Fruit fly (Drosophila melanogaster) whole organism, embryonic: ENCODE results near the gene Usp30.

Source experiments
- Atf6 ChIP-seq: fragments of 200-800 bp; sonication (Bioruptor generic); IDR thresholded peaks from 2 replicates; pipeline ENCODE4 v1.3.6; 2022; ENCODE audit warnings: missing biosample characterization, missing genetic modification characterization
- Blimp-1 ChIP-seq: fragments of 200-800 bp; sonication (Bioruptor generic); optimal IDR thresholded peaks from 3 replicates; lab custom pipeline; 2018; ENCODE audit warnings: missing biosample characterization, missing genetic modification characterization, mild to moderate bottlenecking, moderate library complexity, missing genetic modification reagents
- CG10267 ChIP-seq: fragments of 200-800 bp; sonication (Bioruptor generic); optimal IDR thresholded peaks from 2 replicates; lab custom pipeline; 2018; ENCODE audit warnings: missing biosample characterization, mild to moderate bottlenecking, missing genetic modification characterization, moderate library complexity
- CG10321 ChIP-seq: fragments of 200-800 bp; sonication (Bioruptor generic); IDR thresholded peaks from 2 replicates; pipeline ENCODE4 v1.3.6; 2022; ENCODE audit warnings: missing biosample characterization, missing genetic modification characterization
- CG10366 ChIP-seq: fragments of 200-800 bp; sonication (Bioruptor generic); IDR thresholded peaks from 2 replicates; pipeline ENCODE4 v1.3.6; 2022; ENCODE audit warnings: missing biosample characterization, missing genetic modification characterization
- CG10979 ChIP-seq: fragments of 200-800 bp; sonication (Bioruptor generic); optimal IDR thresholded peaks from 2 replicates; lab custom pipeline; 2018; ENCODE audit warnings: missing biosample characterization, mild to moderate bottlenecking, missing genetic modification characterization, moderate library complexity
- CG12104 ChIP-seq: fragments of 200-800 bp; sonication (Bioruptor generic); optimal IDR thresholded peaks from 3 replicates; lab custom pipeline; 2016; ENCODE audit warnings: missing biosample characterization, missing genetic modification characterization
- CG13894 ChIP-seq: fragments of 200-800 bp; sonication (Bioruptor generic); optimal IDR thresholded peaks from 3 replicates; lab custom pipeline; 2018; ENCODE audit warnings: missing biosample characterization, mild to moderate bottlenecking, missing genetic modification characterization, moderate library complexity
- CG14050 ChIP-seq: fragments of 200-800 bp; sonication (Bioruptor generic); IDR thresholded peaks from 3 replicates; pipeline ENCODE4 v1.3.6; 2022; ENCODE audit warnings: missing biosample characterization, missing genetic modification characterization
- CG15514 ChIP-seq: fragments of 200-800 bp; sonication (Bioruptor generic); optimal IDR thresholded peaks from 3 replicates; lab custom pipeline; 2017; ENCODE audit warnings: missing biosample characterization, missing genetic modification characterization, mild to moderate bottlenecking, moderate library complexity, missing genetic modification reagents
- CG17328 ChIP-seq: fragments of 200-800 bp; sonication (Bioruptor generic); IDR thresholded peaks from 2 replicates; pipeline ENCODE4 v1.3.6; 2022; ENCODE audit warnings: missing biosample characterization, missing genetic modification characterization
- CG17612 ChIP-seq: fragments of 200-800 bp; sonication (Bioruptor generic); IDR thresholded peaks from 2 replicates; pipeline ENCODE4 v1.3.6; 2022; ENCODE audit warnings: missing biosample characterization, missing genetic modification characterization
- CG18599 ChIP-seq: fragments of 200-800 bp; sonication (Bioruptor generic); optimal IDR thresholded peaks from 3 replicates; lab custom pipeline; 2017; ENCODE audit warnings: missing biosample characterization, missing genetic modification characterization, mild to moderate bottlenecking, moderate library complexity, missing genetic modification reagents
- CG2712 ChIP-seq: fragments of 200-800 bp; optimal IDR thresholded peaks from 3 replicates; lab custom pipeline; 2019; ENCODE audit warnings: missing biosample characterization, mild to moderate bottlenecking, missing genetic modification characterization, moderate library complexity
- CG31365 ChIP-seq: fragments of 200-800 bp; sonication (Bioruptor generic); optimal IDR thresholded peaks from 2 replicates; lab custom pipeline; 2018; ENCODE audit warnings: missing biosample characterization, mild to moderate bottlenecking, missing genetic modification characterization
- CG32772 ChIP-seq: fragments of 200-800 bp; sonication (Bioruptor generic); IDR thresholded peaks from 2 replicates; pipeline ENCODE4 v1.3.6; 2022; ENCODE audit warnings: missing biosample characterization, missing genetic modification characterization
- CG34224 ChIP-seq: fragments of 200-800 bp; sonication (Bioruptor generic); IDR thresholded peaks from 3 replicates; pipeline ENCODE4 v1.3.6; 2022; ENCODE audit warnings: missing biosample characterization, missing genetic modification characterization; ENCODE audit not compliant: partially characterized antibody
- CG4707 ChIP-seq: fragments of 200-800 bp; sonication (Bioruptor generic); optimal IDR thresholded peaks from 2 replicates; lab custom pipeline; 2018; ENCODE audit warnings: missing biosample characterization, mild to moderate bottlenecking, missing genetic modification characterization, moderate library complexity
- CG5953 ChIP-seq: fragments of 200-800 bp; sonication (Bioruptor generic); IDR thresholded peaks from 2 replicates; pipeline ENCODE4 v1.3.6; 2022; ENCODE audit warnings: missing biosample characterization, missing genetic modification characterization
- CG8359 ChIP-seq: fragments of 200-800 bp; sonication (Bioruptor generic); optimal IDR thresholded peaks from 2 replicates; lab custom pipeline; 2017; ENCODE audit warnings: missing biosample characterization, mild to moderate bottlenecking, missing genetic modification characterization, borderline replicate concordance
- CG8944 ChIP-seq: fragments of 200-800 bp; sonication (Bioruptor generic); optimal IDR thresholded peaks from 3 replicates; lab custom pipeline; 2016; ENCODE audit warnings: missing biosample characterization, missing genetic modification characterization
- CG9215 ChIP-seq: fragments of 200-800 bp; sonication (Bioruptor generic); IDR thresholded peaks from 2 replicates; pipeline ENCODE4 v1.3.6; 2022; ENCODE audit warnings: missing biosample characterization, missing genetic modification characterization
- Chrac-16 ChIP-seq: fragments of 200-800 bp; sonication (Bioruptor generic); optimal IDR thresholded peaks from 3 replicates; lab custom pipeline; 2016; ENCODE audit warnings: missing biosample characterization, missing genetic modification characterization
- Dfd ChIP-seq, 2 experiments: fragments of >200 bp; optimal IDR thresholded peaks; 2 replicates each; lab custom pipeline; 2017; ENCODE audit warnings: missing biosample characterization in 2 of 2, missing genetic modification characterization in 2 of 2
- GATAe ChIP-seq: fragments of 200-800 bp; sonication (Bioruptor generic); conservative IDR thresholded peaks from 2 replicates; pipeline ENCODE4 v1.3.6; 2022; ENCODE audit warnings: missing biosample characterization, missing genetic modification characterization
- Gsc ChIP-seq: fragments of 200-800 bp; sonication (Bioruptor generic); IDR thresholded peaks from 2 replicates; pipeline ENCODE4 v1.3.6; 2022; ENCODE audit warnings: missing biosample characterization, missing genetic modification characterization
- Hmx ChIP-seq: fragments of 200-800 bp; sonication (Bioruptor generic); optimal IDR thresholded peaks from 2 replicates; lab custom pipeline; 2016; ENCODE audit warnings: missing biosample characterization, missing genetic modification characterization
- Hsf ChIP-seq: fragments of 200-800 bp; sonication (Bioruptor generic); optimal IDR thresholded peaks from 3 replicates; lab custom pipeline; 2016; ENCODE audit warnings: missing biosample characterization, missing genetic modification characterization
- NK7.1 ChIP-seq: fragments of 200-800 bp; sonication (Bioruptor generic); optimal IDR thresholded peaks from 3 replicates; lab custom pipeline; 2016; ENCODE audit warnings: missing biosample characterization, missing genetic modification characterization
- Side ChIP-seq: fragments of 200-800 bp; sonication (Bioruptor generic); optimal IDR thresholded peaks from 2 replicates; lab custom pipeline; 2016; ENCODE audit warnings: missing biosample characterization, missing genetic modification characterization
- Six4 ChIP-seq: fragments of 200-800 bp; sonication (Bioruptor generic); optimal IDR thresholded peaks from 2 replicates; lab custom pipeline; 2016; ENCODE audit warnings: missing biosample characterization, missing genetic modification characterization
- Taf1 ChIP-seq: fragments of 200-800 bp; sonication (Bioruptor generic); IDR thresholded peaks from 2 replicates; pipeline ENCODE4 v1.3.6; 2022; ENCODE audit warnings: missing biosample characterization, missing genetic modification characterization
- amos ChIP-seq: fragments of 200-800 bp; sonication (Bioruptor generic); IDR thresholded peaks from 2 replicates; pipeline ENCODE4 v1.3.6; 2022; ENCODE audit warnings: missing biosample characterization, missing genetic modification characterization; ENCODE audit not compliant: partially characterized antibody
- bab2 ChIP-seq: fragments of 200-800 bp; sonication (Bioruptor generic); optimal IDR thresholded peaks from 2 replicates; lab custom pipeline; 2016; ENCODE audit warnings: missing biosample characterization, missing genetic modification characterization
- bigmax ChIP-seq: fragments of 200-800 bp; sonication (Bioruptor generic); optimal IDR thresholded peaks from 2 replicates; lab custom pipeline; 2018; ENCODE audit warnings: missing biosample characterization, mild to moderate bottlenecking, missing genetic modification characterization
- bsh ChIP-seq, 2 experiments: fragments of 200-800 bp; sonication (Bioruptor generic); optimal IDR thresholded peaks; 2 replicates each; lab custom pipeline; 2017 to 2018; ENCODE audit warnings: mild to moderate bottlenecking in 2 of 2, missing biosample characterization in 2 of 2, missing genetic modification characterization in 2 of 2, moderate library complexity in 1 of 2
- danr ChIP-seq: fragments of 200-800 bp; sonication (Bioruptor generic); IDR thresholded peaks from 2 replicates; pipeline ENCODE4 v1.3.6; 2022; ENCODE audit warnings: missing biosample characterization, missing genetic modification characterization
- disco-r ChIP-seq: fragments of 200-800 bp; sonication (Bioruptor generic); optimal IDR thresholded peaks from 2 replicates; lab custom pipeline; 2016; ENCODE audit warnings: missing biosample characterization, missing genetic modification characterization
- dysf ChIP-seq: fragments of 200-800 bp; sonication (Bioruptor generic); IDR thresholded peaks from 3 replicates; pipeline ENCODE4 v1.3.6; 2022; ENCODE audit warnings: missing biosample characterization, missing genetic modification characterization
- gem ChIP-seq: fragments of 200-800 bp; sonication (Bioruptor generic); optimal IDR thresholded peaks from 2 replicates; lab custom pipeline; 2019; ENCODE audit warnings: missing biosample characterization, mild to moderate bottlenecking, missing genetic modification characterization, moderate library complexity
- lmd ChIP-seq: fragments of 200-800 bp; sonication (Bioruptor generic); IDR thresholded peaks from 2 replicates; pipeline ENCODE4 v1.3.6; 2022; ENCODE audit warnings: missing biosample characterization, missing genetic modification characterization
- mirr ChIP-seq: fragments of 200-800 bp; sonication (Bioruptor generic); optimal IDR thresholded peaks from 3 replicates; lab custom pipeline; 2018; ENCODE audit warnings: missing biosample characterization, mild to moderate bottlenecking, missing genetic modification characterization
- peb ChIP-seq: fragments of 200-800 bp; sonication (Bioruptor generic); IDR thresholded peaks from 2 replicates; pipeline ENCODE4 v1.3.6; 2022; ENCODE audit warnings: missing biosample characterization, missing genetic modification characterization
- pho ChIP-seq: fragments of 200-800 bp; sonication (Bioruptor generic); optimal IDR thresholded peaks from 2 replicates; lab custom pipeline; 2016; ENCODE audit warnings: missing biosample characterization, missing genetic modification characterization
- schlank ChIP-seq: fragments of 200-800 bp; sonication (Bioruptor generic); optimal IDR thresholded peaks from 2 replicates; lab custom pipeline; 2018; ENCODE audit warnings: missing biosample characterization, mild to moderate bottlenecking, missing genetic modification characterization
- sna ChIP-seq: fragments of 200-800 bp; sonication (Bioruptor generic); IDR thresholded peaks from 2 replicates; pipeline ENCODE4 v1.3.6; 2022; ENCODE audit warnings: missing biosample characterization, missing genetic modification characterization; ENCODE audit not compliant: partially characterized antibody
- sob ChIP-seq: fragments of 200-800 bp; sonication (Bioruptor generic); IDR thresholded peaks from 2 replicates; pipeline ENCODE4 v1.3.6; 2022; ENCODE audit warnings: missing biosample characterization, missing genetic modification characterization
- tio ChIP-seq: fragments of 200-800 bp; sonication (Bioruptor generic); optimal IDR thresholded peaks from 2 replicates; lab custom pipeline; 2017; ENCODE audit warnings: missing biosample characterization, missing genetic modification characterization, inconsistent platforms
- ttk ChIP-seq: fragments of 200-800 bp; sonication (Bioruptor generic); IDR thresholded peaks from 2 replicates; pipeline ENCODE4 v2.1.2; 2022; ENCODE audit warnings: missing biosample characterization, missing genetic modification characterization
- unpg ChIP-seq: fragments of 200-800 bp; sonication (Bioruptor generic); optimal IDR thresholded peaks from 3 replicates; lab custom pipeline; 2018; ENCODE audit warnings: missing biosample characterization, mild to moderate bottlenecking, missing genetic modification characterization, moderate library complexity

Usp30 gene

dm6 chrX:5895821-5896550 is 16.4 kb upstream of the Usp30 start (continued):
- TF ChIP-seq CG15514 (GFP tag; lab: Kevin White, UChicago): peak; percentile 57
- no peak for TF ChIP-seq Dfd (GFP tag; optimal IDR thresholded peaks at IDR 0.05; lab: Kevin White, UChicago)
- peak; percentile 81 for TF ChIP-seq CG17612
- TF ChIP-seq bsh (GFP tag; optimal IDR thresholded peaks at IDR 0.05; lab: Kevin White, UChicago): peak; percentile 95 to 98
- TF ChIP-seq CG8944 (GFP tag; lab: Kevin White, UChicago): peak; percentile 88
- peak; percentile 93 for TF ChIP-seq CG32772 (GFP tag; lab: Robert Waterston, UW)
- no peak for TF ChIP-seq CG13894 (tag; lab: Kevin White, UChicago)
- TF ChIP-seq sna (GFP tag; lab: Robert Waterston, UW): no peak
- peak; percentile 87 for TF ChIP-seq CG18599 (GFP tag; lab: Kevin White, UChicago)
- TF ChIP-seq GATAe (GFP tag; lab: Robert Waterston, UW): no peak
- no peak for TF ChIP-seq amos
- peak; percentile 90 for TF ChIP-seq Side
- peak; percentile 81 for TF ChIP-seq Atf6 (GFP tag; lab: Robert Waterston, UW)
- peak; percentile 85 for TF ChIP-seq Gsc (GFP tag; lab: Robert Waterston, UW)
- no peak for TF ChIP-seq bigmax (GFP tag; lab: Kevin White, UChicago)
- peak; percentile 93 for TF ChIP-seq ttk (GFP tag; lab: Robert Waterston, UW)
- peak; percentile 91 for TF ChIP-seq peb (GFP tag; lab: Robert Waterston, UW)
- TF ChIP-seq CG10366: peak; percentile 92
- peak; percentile 87 for TF ChIP-seq bab2 (GFP tag; lab: Kevin White, UChicago)
- TF ChIP-seq disco-r (GFP tag; lab: Kevin White, UChicago): peak; percentile 80
- TF ChIP-seq gem: peak; percentile 91
- TF ChIP-seq CG8359: peak; percentile 77
- TF ChIP-seq schlank: peak; percentile 28
- peak; percentile 84 for TF ChIP-seq Taf1 (GFP tag; lab: Robert Waterston, UW)
- peak; percentile 75 for TF ChIP-seq danr (GFP tag; lab: Robert Waterston, UW)
- peak; percentile 92 for TF ChIP-seq lmd
- peak; percentile 67 for TF ChIP-seq CG9215 (GFP tag; lab: Robert Waterston, UW)
- TF ChIP-seq CG31365: peak; percentile 78
- TF ChIP-seq CG17328 (GFP tag; lab: Robert Waterston, UW): peak; percentile 94
- peak; percentile 91 for TF ChIP-seq Six4
- peak; percentile 74 for TF ChIP-seq CG4707 (GFP tag; lab: Kevin White, UChicago)
- TF ChIP-seq CG34224 (GFP tag; lab: Robert Waterston, UW): no peak
- peak; percentile 78 for TF ChIP-seq CG10267
- peak; percentile 91 for TF ChIP-seq CG5953 (GFP tag; lab: Robert Waterston, UW)
- peak; percentile 77 for TF ChIP-seq CG14050
- TF ChIP-seq Chrac-16: peak; percentile 88
- no peak for TF ChIP-seq Hmx (GFP tag; lab: Kevin White, UChicago)
- peak; percentile 93 for TF ChIP-seq unpg (GFP tag; lab: Kevin White, UChicago)
- peak; percentile 90 for TF ChIP-seq sob (GFP tag; lab: Robert Waterston, UW)
- TF ChIP-seq Hsf (GFP tag; lab: Kevin White, UChicago): peak; percentile 87
- TF ChIP-seq tio: peak; percentile 81
- TF ChIP-seq CG10979 (tag; lab: Kevin White, UChicago): peak; percentile 92
- TF ChIP-seq mirr (GFP tag; lab: Kevin White, UChicago): no peak
- peak; percentile 83 for TF ChIP-seq NK7.1 (GFP tag; lab: Kevin White, UChicago)
- peak; percentile 91 for TF ChIP-seq Blimp-1 (GFP tag; lab: Kevin White, UChicago)
- peak; percentile 94 for TF ChIP-seq dysf (GFP tag; lab: Robert Waterston, UW)
- TF ChIP-seq pho: peak; percentile 72
- TF ChIP-seq CG10321 (GFP tag; lab: Robert Waterston, UW): peak; percentile 72
- TF ChIP-seq CG2712: peak; percentile 92
- peak; percentile 75 for TF ChIP-seq CG12104 (GFP tag; lab: Kevin White, UChicago)
